Fruit fly (Drosophila melanogaster) whole organism, embryonic: ENCODE measurements around the gene CG14694.

Experiments used
- Antp ChIP-seq: fragments of 200-800 bp; sonication (Bioruptor generic); optimal IDR thresholded peaks from 3 replicates; lab custom pipeline; 2016; ENCODE audit warnings: missing biosample characterization, missing genetic modification characterization
- CG11696 ChIP-seq: fragments of 200-800 bp; sonication (Bioruptor generic); IDR thresholded peaks from 2 replicates; pipeline ENCODE4 v1.3.6; 2022; ENCODE audit warnings: missing biosample characterization, missing genetic modification characterization
- CG12104 ChIP-seq: fragments of 200-800 bp; sonication (Bioruptor generic); optimal IDR thresholded peaks from 3 replicates; lab custom pipeline; 2016; ENCODE audit warnings: missing biosample characterization, missing genetic modification characterization
- CG13424 ChIP-seq: fragments of 200-800 bp; sonication (Bioruptor generic); optimal IDR thresholded peaks from 2 replicates; lab custom pipeline; 2019; ENCODE audit warnings: missing biosample characterization, mild to moderate bottlenecking, missing genetic modification characterization, moderate library complexity
- CG1647 ChIP-seq: fragments of 200-800 bp; sonication (Bioruptor generic); optimal IDR thresholded peaks from 3 replicates; lab custom pipeline; 2016; ENCODE audit warnings: missing biosample characterization, missing genetic modification characterization
- CG17359 ChIP-seq: fragments of 200-800 bp; sonication (Bioruptor generic); optimal IDR thresholded peaks from 3 replicates; lab custom pipeline; 2018; ENCODE audit warnings: missing biosample characterization, mild to moderate bottlenecking, missing genetic modification characterization, moderate library complexity
- CG18011 ChIP-seq: fragments of 200-800 bp; sonication (Bioruptor generic); optimal IDR thresholded peaks from 2 replicates; lab custom pipeline; 2017; ENCODE audit warnings: missing biosample characterization, missing genetic modification characterization, mild to moderate bottlenecking, moderate library complexity, missing genotype
- CG2120 ChIP-seq: fragments of 200-800 bp; sonication (Bioruptor generic); optimal IDR thresholded peaks from 3 replicates; lab custom pipeline; 2016; ENCODE audit warnings: missing biosample characterization, missing genetic modification characterization
- CG2889 ChIP-seq: fragments of 200-800 bp; sonication (Bioruptor generic); IDR thresholded peaks from 3 replicates; pipeline ENCODE4 v1.3.6; 2022; ENCODE audit warnings: missing biosample characterization, missing genetic modification characterization
- CG6854 ChIP-seq: fragments of 200-800 bp; sonication (Bioruptor generic); optimal IDR thresholded peaks from 3 replicates; lab custom pipeline; 2017; ENCODE audit warnings: missing biosample characterization, mild to moderate bottlenecking, missing genetic modification characterization
- Dip2 ChIP-seq: fragments of 200-800 bp; sonication (Bioruptor generic); IDR thresholded peaks from 2 replicates; pipeline ENCODE4 v1.3.6; 2022; ENCODE audit warnings: missing biosample characterization, missing genetic modification characterization
- Ets65A ChIP-seq: fragments of 200-800 bp; sonication (Bioruptor generic); peaks from one replicate; lab custom pipeline; 2016; ENCODE audit warnings: missing biosample characterization, missing genetic modification characterization
- Fer3 ChIP-seq: fragments of 200-800 bp; sonication (Bioruptor generic); optimal IDR thresholded peaks from 2 replicates; lab custom pipeline; 2018; ENCODE audit warnings: missing biosample characterization, mild to moderate bottlenecking, missing genetic modification characterization, moderate library complexity
- Hand ChIP-seq: fragments of 200-800 bp; sonication (Bioruptor generic); optimal IDR thresholded peaks from 2 replicates; lab custom pipeline; 2017; ENCODE audit warnings: mild to moderate bottlenecking, missing biosample characterization, missing genetic modification reagents, missing genetic modification characterization
- Kr ChIP-seq: fragments of 200-800 bp; sonication (Bioruptor generic); optimal IDR thresholded peaks from 2 replicates; lab custom pipeline; 2017; ENCODE audit warnings: missing biosample characterization, mild to moderate bottlenecking, missing genetic modification characterization
- Lim3 ChIP-seq: fragments of 200-800 bp; sonication (Bioruptor generic); IDR thresholded peaks from 2 replicates; pipeline ENCODE4 v1.3.6; 2022; ENCODE audit warnings: missing biosample characterization, missing genetic modification characterization
- Med ChIP-seq: fragments of 200-800 bp; sonication (Bioruptor generic); peaks from one replicate; lab custom pipeline; 2016; ENCODE audit warnings: missing biosample characterization, missing genetic modification characterization, mild to moderate bottlenecking, inconsistent platforms, moderate library complexity
- Myb ChIP-seq: fragments of 200-800 bp; sonication (Bioruptor generic); optimal IDR thresholded peaks from 2 replicates; lab custom pipeline; 2016; ENCODE audit warnings: missing biosample characterization, missing genetic modification characterization
- Neu2 ChIP-seq: fragments of 200-800 bp; sonication (Bioruptor generic); optimal IDR thresholded peaks from 3 replicates; lab custom pipeline; 2016; ENCODE audit warnings: missing biosample characterization, missing genetic modification characterization, borderline replicate concordance
- NfI ChIP-seq: fragments of 200-800 bp; sonication (Bioruptor generic); optimal IDR thresholded peaks from 3 replicates; lab custom pipeline; 2018; ENCODE audit warnings: missing biosample characterization, mild to moderate bottlenecking, missing genetic modification characterization, moderate library complexity
- Opbp ChIP-seq: fragments of 200-800 bp; sonication (Bioruptor generic); IDR thresholded peaks from 3 replicates; pipeline ENCODE4 v1.3.6; 2022; ENCODE audit warnings: missing biosample characterization, missing genetic modification characterization; ENCODE audit not compliant: partially characterized antibody
- Side ChIP-seq: fragments of 200-800 bp; sonication (Bioruptor generic); optimal IDR thresholded peaks from 2 replicates; lab custom pipeline; 2016; ENCODE audit warnings: missing biosample characterization, missing genetic modification characterization
- TFAM ChIP-seq: fragments of 200-800 bp; sonication (Bioruptor generic); optimal IDR thresholded peaks from 2 replicates; lab custom pipeline; 2017; ENCODE audit warnings: missing biosample characterization, missing genetic modification characterization, inconsistent platforms
- ac ChIP-seq: fragments of 200-800 bp; sonication (Bioruptor generic); optimal IDR thresholded peaks from 3 replicates; lab custom pipeline; 2017; ENCODE audit warnings: missing biosample characterization, mild to moderate bottlenecking, missing genetic modification characterization
- ara ChIP-seq: fragments of 200-800 bp; sonication (Bioruptor generic); IDR thresholded peaks from 2 replicates; pipeline ENCODE4 v1.3.6; 2022; ENCODE audit warnings: missing biosample characterization, missing genetic modification characterization
- ase ChIP-seq: fragments of 200-800 bp; sonication (Bioruptor generic); IDR thresholded peaks from 3 replicates; pipeline ENCODE4 v1.3.6; 2022; ENCODE audit warnings: missing biosample characterization, missing genetic modification characterization
- ash1 ChIP-seq: fragments of 200-800 bp; sonication (Bioruptor generic); optimal IDR thresholded peaks from 2 replicates; lab custom pipeline; 2018; ENCODE audit warnings: missing biosample characterization, mild to moderate bottlenecking, missing genetic modification characterization
- bsh ChIP-seq, 2 experiments: fragments of 200-800 bp; sonication (Bioruptor generic); optimal IDR thresholded peaks; 2 replicates each; lab custom pipeline; 2017 to 2018; ENCODE audit warnings: mild to moderate bottlenecking in 2 of 2, missing biosample characterization in 2 of 2, missing genetic modification characterization in 2 of 2, moderate library complexity in 1 of 2
- cas ChIP-seq: fragments of 200-800 bp; sonication (Bioruptor generic); IDR thresholded peaks from 2 replicates; pipeline ENCODE4 v1.3.6; 2022; ENCODE audit warnings: missing biosample characterization, missing genetic modification characterization
- cato ChIP-seq: fragments of 200-800 bp; sonication (Bioruptor generic); optimal IDR thresholded peaks from 2 replicates; lab custom pipeline; 2016; ENCODE audit warnings: missing biosample characterization, missing genetic modification characterization, borderline replicate concordance
- cg ChIP-seq: fragments of 200-800 bp; sonication (Bioruptor generic); optimal IDR thresholded peaks from 3 replicates; lab custom pipeline; 2019; ENCODE audit warnings: missing biosample characterization, mild to moderate bottlenecking, missing genetic modification characterization, moderate library complexity
- ci ChIP-seq: fragments of 200-800 bp; sonication (Bioruptor generic); IDR thresholded peaks from 3 replicates; pipeline ENCODE4 v1.3.6; 2022; ENCODE audit warnings: missing biosample characterization, missing genetic modification characterization
- dimm ChIP-seq: fragments of 200-800 bp; sonication (Bioruptor generic); IDR thresholded peaks from 2 replicates; pipeline ENCODE4 v1.3.6; 2022; ENCODE audit warnings: missing biosample characterization, missing genetic modification characterization
- dmrt99B ChIP-seq: fragments of 200-800 bp; sonication (Bioruptor generic); optimal IDR thresholded peaks from 2 replicates; lab custom pipeline; 2018; ENCODE audit warnings: missing biosample characterization, mild to moderate bottlenecking, missing genetic modification characterization, moderate library complexity
- dysf ChIP-seq: fragments of 200-800 bp; sonication (Bioruptor generic); IDR thresholded peaks from 3 replicates; pipeline ENCODE4 v1.3.6; 2022; ENCODE audit warnings: missing biosample characterization, missing genetic modification characterization
- ewg ChIP-seq: fragments of 200-800 bp; sonication (Bioruptor generic); optimal IDR thresholded peaks from 3 replicates; lab custom pipeline; 2017; ENCODE audit warnings: mild to moderate bottlenecking, missing biosample characterization, missing genetic modification reagents, missing genetic modification characterization
- her ChIP-seq: fragments of 200-800 bp; sonication (Bioruptor generic); optimal IDR thresholded peaks from 2 replicates; lab custom pipeline; 2016; ENCODE audit warnings: missing biosample characterization, missing genetic modification characterization
- lbe ChIP-seq: fragments of 200-800 bp; sonication (Bioruptor generic); optimal IDR thresholded peaks from 2 replicates; lab custom pipeline; 2016; ENCODE audit warnings: missing biosample characterization, mild to moderate bottlenecking, missing genetic modification characterization
- nau ChIP-seq: fragments of 200-800 bp; sonication (Bioruptor generic); optimal IDR thresholded peaks from 3 replicates; lab custom pipeline; 2017; ENCODE audit warnings: missing biosample characterization, mild to moderate bottlenecking, missing genetic modification characterization, missing genetic modification reagents
- onecut ChIP-seq: fragments of 200-800 bp; sonication (Bioruptor generic); IDR thresholded peaks from 2 replicates; pipeline ENCODE4 v1.3.6; 2022; ENCODE audit warnings: missing biosample characterization, missing genetic modification characterization
- pfk ChIP-seq: fragments of 200-800 bp; sonication (Bioruptor generic); optimal IDR thresholded peaks from 2 replicates; lab custom pipeline; 2018; ENCODE audit warnings: missing biosample characterization, mild to moderate bottlenecking, missing genetic modification characterization, moderate library complexity
- pzg ChIP-seq: fragments of 200-800 bp; sonication (Bioruptor generic); optimal IDR thresholded peaks from 3 replicates; lab custom pipeline; 2018; ENCODE audit warnings: missing biosample characterization, mild to moderate bottlenecking, missing genetic modification characterization, moderate library complexity
- repo ChIP-seq: fragments of 200-800 bp; sonication (Bioruptor generic); optimal IDR thresholded peaks from 2 replicates; lab custom pipeline; 2016; ENCODE audit warnings: missing biosample characterization, missing genetic modification characterization
- rib ChIP-seq: fragments of 200-800 bp; sonication (Bioruptor generic); IDR thresholded peaks from 2 replicates; pipeline ENCODE4 v1.3.6; 2022; ENCODE audit warnings: missing biosample characterization, missing genetic modification characterization
- sc ChIP-seq, 3 experiments: fragments of >200 bp in 2 of 3; fragments of 200-800 bp in 1 of 3; sonication (Bioruptor generic) in 1 of 3; optimal IDR thresholded peaks; 2 replicates in 2 of 3; 3 replicates in 1 of 3; lab custom pipeline; 2017; ENCODE audit warnings: mild to moderate bottlenecking in 1 of 3, missing biosample characterization in 1 of 3, missing genetic modification characterization in 1 of 3, missing genetic modification reagents in 1 of 3
- sens ChIP-seq: fragments of 200-800 bp; sonication (Bioruptor generic); peaks from one replicate; lab custom pipeline; 2016; ENCODE audit warnings: missing biosample characterization, missing genetic modification characterization
- sima ChIP-seq: fragments of 200-800 bp; sonication (Bioruptor generic); optimal IDR thresholded peaks from 2 replicates; lab custom pipeline; 2016; ENCODE audit warnings: missing biosample characterization, missing genetic modification characterization
- slp2 ChIP-seq: fragments of 200-800 bp; sonication (Bioruptor generic); optimal IDR thresholded peaks from 2 replicates; lab custom pipeline; 2016; ENCODE audit warnings: missing biosample characterization, missing genetic modification characterization
- tll ChIP-seq, 2 experiments: fragments of 200-800 bp in 1 of 2; fragments of >200 bp in 1 of 2; sonication (Bioruptor generic) in 1 of 2; optimal IDR thresholded peaks; 2 replicates each; lab custom pipeline; 2017 to 2019; ENCODE audit warnings: missing biosample characterization in 2 of 2, missing genetic modification characterization in 2 of 2, mild to moderate bottlenecking in 1 of 2, moderate library complexity in 1 of 2
- ttk ChIP-seq: fragments of 200-800 bp; sonication (Bioruptor generic); IDR thresholded peaks from 2 replicates; pipeline ENCODE4 v2.1.2; 2022; ENCODE audit warnings: missing biosample characterization, missing genetic modification characterization

CG14694 gene

DNA sequence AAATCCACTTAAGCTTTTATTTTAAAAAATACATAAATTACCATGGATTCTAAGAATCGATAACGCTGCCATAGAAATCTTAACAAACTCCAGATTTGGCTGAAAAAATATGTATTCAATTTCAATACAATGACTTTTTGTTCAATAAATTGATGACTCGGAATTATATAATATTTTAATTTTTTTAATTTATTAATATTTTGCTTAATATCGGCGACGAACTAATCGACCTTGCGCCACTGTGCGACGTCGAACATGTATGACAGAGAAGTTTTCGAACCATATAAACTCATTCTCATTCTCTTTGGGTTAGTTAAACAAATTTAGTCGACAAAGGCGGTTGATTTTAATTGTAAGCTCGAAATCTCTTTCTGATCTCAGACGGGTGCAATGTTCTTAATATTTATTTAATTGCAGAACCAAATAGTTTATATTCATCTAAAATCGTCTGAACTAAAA lies 10.1 kb downstream of the CG14694 start, which contains the start of gene CG42394 (continued):
- TF ChIP-seq cg (GFP tag; lab: Kevin White, UChicago) = no peak
- peak; percentile 91 for TF ChIP-seq lbe (GFP tag; lab: Kevin White, UChicago)
- TF ChIP-seq dmrt99B (tag; lab: Kevin White, UChicago) = peak; percentile 97
- TF ChIP-seq ttk (GFP tag; lab: Robert Waterston, UW) = peak; percentile 88
- TF ChIP-seq Lim3 (GFP tag; lab: Robert Waterston, UW) = peak; percentile 10; the same call in 1 of the 2 replicates
- peak; percentile 44 for TF ChIP-seq Antp
- TF ChIP-seq ewg = peak; percentile 84
- peak; percentile 64 for TF ChIP-seq TFAM (GFP tag; lab: Kevin White, UChicago)
- TF ChIP-seq Dip2 = no peak
- peak; percentile 96 for TF ChIP-seq ci
- peak; percentile 44 for TF ChIP-seq slp2
- TF ChIP-seq sens (GFP tag; lab: Kevin White, UChicago) = peak; percentile 97
- TF ChIP-seq Hand = peak; percentile 92
- TF ChIP-seq Neu2 (GFP tag; lab: Kevin White, UChicago) = no peak
- no peak for TF ChIP-seq Opbp (GFP tag; lab: Robert Waterston, UW)
- TF ChIP-seq onecut (GFP tag; lab: Robert Waterston, UW) = peak; percentile 87
- peak; percentile 97 for TF ChIP-seq CG6854 (GFP tag; lab: Kevin White, UChicago)
- no peak for TF ChIP-seq pzg
- no peak for TF ChIP-seq tll (GFP tag; optimal IDR thresholded peaks at IDR 0.05; lab: Kevin White, UChicago)
- peak; percentile 88 for TF ChIP-seq CG11696 (GFP tag; lab: Robert Waterston, UW)
- TF ChIP-seq pfk (GFP tag; lab: Kevin White, UChicago) = peak; percentile 30
- TF ChIP-seq CG18011 (GFP tag; lab: Kevin White, UChicago) = no peak
- peak; percentile 72; the same call in 1 of the 2 replicates for TF ChIP-seq dimm (GFP tag; lab: Robert Waterston, UW)
- no peak for TF ChIP-seq ash1 (GFP tag; lab: Kevin White, UChicago)
- TF ChIP-seq Med (GFP tag; lab: Kevin White, UChicago) = peak; percentile 88
- peak; percentile 93 to 95 for TF ChIP-seq bsh (GFP tag; optimal IDR thresholded peaks at IDR 0.05; lab: Kevin White, UChicago)
- TF ChIP-seq CG13424 = peak; percentile 95
- no peak for TF ChIP-seq sima (GFP tag; lab: Kevin White, UChicago)
- TF ChIP-seq Ets65A (GFP tag; lab: Kevin White, UChicago) = peak; percentile 65
- peak; percentile 84 for TF ChIP-seq cato (GFP tag; lab: Kevin White, UChicago)
- TF ChIP-seq CG2889 (GFP tag; lab: Robert Waterston, UW) = peak; percentile 88
- TF ChIP-seq NfI (GFP tag; lab: Kevin White, UChicago) = peak; percentile 94
- peak; percentile 95 for TF ChIP-seq dysf
- TF ChIP-seq Myb (GFP tag; lab: Kevin White, UChicago) = peak; percentile 4
- peak; percentile 96 for TF ChIP-seq CG12104 (GFP tag; lab: Kevin White, UChicago)
- no peak for TF ChIP-seq sc (optimal IDR thresholded peaks at IDR 0.05; lab: Kevin White, UChicago)
- peak; percentile 94 for TF ChIP-seq sc (GFP tag; optimal IDR thresholded peaks at IDR 0.05; lab: Kevin White, UChicago)
- TF ChIP-seq Side (GFP tag; lab: Kevin White, UChicago) = peak; percentile 38
- peak; percentile 90 for TF ChIP-seq ac (GFP tag; lab: Kevin White, UChicago)
- peak; percentile 43 for TF ChIP-seq Kr (GFP tag; lab: Kevin White, UChicago)
- peak; percentile 34 for TF ChIP-seq CG1647 (GFP tag; lab: Kevin White, UChicago)
- peak; percentile 90 for TF ChIP-seq cas (GFP tag; lab: Robert Waterston, UW)
- peak; percentile 95 for TF ChIP-seq Fer3
- TF ChIP-seq her (GFP tag; lab: Kevin White, UChicago) = no peak
- peak; percentile 95 for TF ChIP-seq ara
- TF ChIP-seq rib (GFP tag; lab: Robert Waterston, UW) = peak; percentile 90
- peak; percentile 89 for TF ChIP-seq CG2120
- TF ChIP-seq nau (GFP tag; lab: Kevin White, UChicago) = no peak
- TF ChIP-seq repo = peak; percentile 39
- peak; percentile 91 for TF ChIP-seq ase
- peak; percentile 96 for TF ChIP-seq CG17359 (tag; lab: Kevin White, UChicago)
